Worm (Caenorhabditis elegans) whole organism, late embryonic: ENCODE results near the gene molo-1.

ENCODE experiments used
- C38D4.7 ChIP-seq: fragments of 200-800 bp; sonication (Bioruptor generic); optimal IDR thresholded peaks from 2 replicates; lab custom pipeline; 2018; ENCODE audit warnings: mild to moderate bottlenecking, missing genetic modification characterization, moderate library complexity, missing compliant biosample characterization
- ceh-34 ChIP-seq: sonication (generic microtip); optimal IDR thresholded peaks from 2 replicates; lab custom pipeline; 2016; ENCODE audit warnings: mild to moderate bottlenecking, missing genetic modification characterization, missing compliant biosample characterization
- lin-11 ChIP-seq: fragments of 200-800 bp; sonication (Bioruptor generic); optimal IDR thresholded peaks from 2 replicates; lab custom pipeline; 2018; ENCODE audit warnings: mild to moderate bottlenecking, missing genetic modification characterization, missing compliant biosample characterization
- nfya-1 ChIP-seq: sonication (generic microtip); optimal IDR thresholded peaks from 2 replicates; lab custom pipeline; 2017; ENCODE audit warnings: missing genetic modification characterization, mild to moderate bottlenecking, missing compliant biosample characterization, antibody characterized with exemption, moderate library complexity
- pag-3 ChIP-seq: sonication (generic microtip); optimal IDR thresholded peaks from 2 replicates; lab custom pipeline; 2016; ENCODE audit warnings: missing compliant biosample characterization, missing genetic modification characterization, borderline replicate concordance
- rnt-1 ChIP-seq: sonication (generic microtip); optimal IDR thresholded peaks from 2 replicates; lab custom pipeline; 2016; ENCODE audit warnings: missing genetic modification characterization, missing compliant biosample characterization
- unc-86 ChIP-seq: sonication (generic microtip); optimal IDR thresholded peaks from 2 replicates; lab custom pipeline; 2016; ENCODE audit warnings: missing genetic modification characterization, missing compliant biosample characterization

- TF ChIP-seq nfya-1 (tag; lab: Kevin White, UChicago) (peak; percentile 13), rnt-1 (tag; lab: Kevin White, UChicago) (no peak), unc-86 (tag; lab: Kevin White, UChicago) (no peak), ceh-34 (tag; lab: Kevin White, UChicago) (peak; percentile 58), pag-3 (tag; lab: Kevin White, UChicago) (no peak), C38D4.7 (GFP tag; lab: Kevin White, UChicago) (no peak), lin-11 (no peak)
Observed at ce11 chrIII:5564799-5565198, 9.0 kb upstream of the molo-1 start, which contains the start of gene mlc-3.
